Fruit fly (Drosophila melanogaster) whole organism, embryonic: Measurements from ENCODE around the gene mbt.
A peak's percentile ranks its signal among the peaks of the same experiment; 100 is the strongest.

Experiments
- Antp ChIP-seq: fragments of 200-800 bp; sonication (Bioruptor generic); optimal IDR thresholded peaks from 3 replicates; lab custom pipeline; 2016; ENCODE audit warnings: missing biosample characterization, missing genetic modification characterization
- Atf6 ChIP-seq: fragments of 200-800 bp; sonication (Bioruptor generic); IDR thresholded peaks from 2 replicates; pipeline ENCODE4 v1.3.6; 2022; ENCODE audit warnings: missing biosample characterization, missing genetic modification characterization
- Bgb ChIP-seq: fragments of 200-800 bp; sonication (Bioruptor generic); IDR thresholded peaks from 2 replicates; pipeline ENCODE4 v1.3.6; 2022; ENCODE audit warnings: missing biosample characterization, missing genetic modification characterization; ENCODE audit not compliant: partially characterized antibody
- CG10654 ChIP-seq: fragments of 200-800 bp; sonication (Bioruptor generic); optimal IDR thresholded peaks from 2 replicates; lab custom pipeline; 2016; ENCODE audit warnings: missing biosample characterization, missing genetic modification characterization
- CG12299 ChIP-seq: fragments of 200-800 bp; sonication (Bioruptor generic); optimal IDR thresholded peaks from 2 replicates; lab custom pipeline; 2018; ENCODE audit warnings: missing biosample characterization, mild to moderate bottlenecking, missing genetic modification characterization
- CG13894 ChIP-seq: fragments of 200-800 bp; sonication (Bioruptor generic); optimal IDR thresholded peaks from 3 replicates; lab custom pipeline; 2018; ENCODE audit warnings: missing biosample characterization, mild to moderate bottlenecking, missing genetic modification characterization, moderate library complexity
- CG1647 ChIP-seq: fragments of 200-800 bp; sonication (Bioruptor generic); optimal IDR thresholded peaks from 3 replicates; lab custom pipeline; 2016; ENCODE audit warnings: missing biosample characterization, missing genetic modification characterization
- CG17186 ChIP-seq: fragments of 200-800 bp; sonication (Bioruptor generic); optimal IDR thresholded peaks from 3 replicates; lab custom pipeline; 2017; ENCODE audit warnings: missing biosample characterization, missing genetic modification reagents, missing genetic modification characterization
- CG1792 ChIP-seq: fragments of 200-800 bp; sonication (Bioruptor generic); optimal IDR thresholded peaks from 2 replicates; lab custom pipeline; 2016; ENCODE audit warnings: missing biosample characterization, missing genetic modification characterization
- CG33213 ChIP-seq: fragments of 200-800 bp; sonication (Bioruptor generic); optimal IDR thresholded peaks from 3 replicates; lab custom pipeline; 2016; ENCODE audit warnings: missing biosample characterization, missing genetic modification characterization
- CG34224 ChIP-seq: fragments of 200-800 bp; sonication (Bioruptor generic); IDR thresholded peaks from 3 replicates; pipeline ENCODE4 v1.3.6; 2022; ENCODE audit warnings: missing biosample characterization, missing genetic modification characterization; ENCODE audit not compliant: partially characterized antibody
- CG6813 ChIP-seq: fragments of 200-800 bp; sonication (Bioruptor generic); optimal IDR thresholded peaks from 2 replicates; lab custom pipeline; 2017; ENCODE audit warnings: missing biosample characterization, missing genetic modification characterization, mild to moderate bottlenecking, moderate library complexity, missing genetic modification reagents
- CG8290 ChIP-seq, 3 experiments: fragments of 200-800 bp; sonication (Bioruptor generic); optimal IDR thresholded peaks; 2 replicates each; lab custom pipeline; 2016 to 2019; ENCODE audit warnings: missing biosample characterization in 3 of 3, missing genetic modification characterization in 3 of 3, mild to moderate bottlenecking in 2 of 3, moderate library complexity in 1 of 3
- CG9797 ChIP-seq: fragments of 200-800 bp; sonication (Bioruptor generic); optimal IDR thresholded peaks from 3 replicates; lab custom pipeline; 2018; ENCODE audit warnings: missing biosample characterization, mild to moderate bottlenecking, missing genetic modification characterization
- CHES-1-like ChIP-seq: fragments of 200-800 bp; sonication (Bioruptor generic); optimal IDR thresholded peaks from 2 replicates; lab custom pipeline; 2016; ENCODE audit warnings: missing biosample characterization, missing genetic modification characterization
- Dll ChIP-seq: fragments of 200-800 bp; sonication (Bioruptor generic); IDR thresholded peaks from 4 replicates; pipeline ENCODE4 v1.3.6; 2022; ENCODE audit warnings: missing biosample characterization, missing genetic modification characterization; ENCODE audit not compliant: partially characterized antibody
- Doc3 ChIP-seq: fragments of 200-800 bp; sonication (Bioruptor generic); IDR thresholded peaks from 3 replicates; pipeline ENCODE4 v1.3.6; 2022; ENCODE audit warnings: missing biosample characterization, missing genetic modification characterization; ENCODE audit not compliant: partially characterized antibody
- Dref ChIP-seq: fragments of 200-800 bp; sonication (Bioruptor generic); IDR thresholded peaks from 2 replicates; pipeline ENCODE4 v1.3.6; 2022; ENCODE audit warnings: missing biosample characterization, missing genetic modification characterization
- Ets97D ChIP-seq: fragments of 200-800 bp; sonication (Bioruptor generic); optimal IDR thresholded peaks from 3 replicates; lab custom pipeline; 2016; ENCODE audit warnings: missing biosample characterization, missing genetic modification characterization
- HLH3B ChIP-seq: fragments of 200-800 bp; sonication (Bioruptor generic); IDR thresholded peaks from 2 replicates; pipeline ENCODE4 v1.3.6; 2022; ENCODE audit warnings: missing biosample characterization, missing genetic modification characterization
- Mrtf ChIP-seq: fragments of 200-800 bp; sonication (Bioruptor generic); IDR thresholded peaks from 3 replicates; pipeline ENCODE4 v1.3.6; 2022; ENCODE audit warnings: missing biosample characterization, missing genetic modification characterization
- Myb ChIP-seq: fragments of 200-800 bp; sonication (Bioruptor generic); optimal IDR thresholded peaks from 2 replicates; lab custom pipeline; 2016; ENCODE audit warnings: missing biosample characterization, missing genetic modification characterization
- Rfx ChIP-seq: fragments of 200-800 bp; sonication (Bioruptor generic); IDR thresholded peaks from 2 replicates; pipeline ENCODE4 v1.3.6; 2022; ENCODE audit warnings: missing biosample characterization, missing genetic modification characterization
- Rx ChIP-seq: fragments of 200-800 bp; sonication (Bioruptor generic); IDR thresholded peaks from 2 replicates; pipeline ENCODE4 v1.3.6; 2022; ENCODE audit warnings: missing biosample characterization, missing genetic modification characterization
- amos ChIP-seq: fragments of 200-800 bp; sonication (Bioruptor generic); IDR thresholded peaks from 2 replicates; pipeline ENCODE4 v1.3.6; 2022; ENCODE audit warnings: missing biosample characterization, missing genetic modification characterization; ENCODE audit not compliant: partially characterized antibody
- cad ChIP-seq: fragments of >200 bp; optimal IDR thresholded peaks from 2 replicates; lab custom pipeline; 2017; ENCODE audit warnings: missing biosample characterization, missing genetic modification characterization
- corto ChIP-seq: fragments of 200-800 bp; sonication (Bioruptor generic); optimal IDR thresholded peaks from 2 replicates; lab custom pipeline; 2016; ENCODE audit warnings: missing biosample characterization, mild to moderate bottlenecking, missing genetic modification characterization, moderate library complexity
- cwo ChIP-seq: fragments of 200-800 bp; sonication (Bioruptor generic); optimal IDR thresholded peaks from 3 replicates; lab custom pipeline; 2017; ENCODE audit warnings: missing biosample characterization, missing genetic modification characterization, mild to moderate bottlenecking, moderate library complexity, missing genetic modification reagents
- dmrt11E ChIP-seq: fragments of 200-800 bp; sonication (Bioruptor generic); optimal IDR thresholded peaks from 3 replicates; lab custom pipeline; 2018; ENCODE audit warnings: missing biosample characterization, mild to moderate bottlenecking, missing genetic modification characterization, moderate library complexity
- fru ChIP-seq: fragments of >200 bp; optimal IDR thresholded peaks from 2 replicates; lab custom pipeline; 2017
- fu2 ChIP-seq: fragments of 200-800 bp; sonication (Bioruptor generic); optimal IDR thresholded peaks from 2 replicates; lab custom pipeline; 2016; ENCODE audit warnings: missing biosample characterization, missing genetic modification characterization
- gcm2 ChIP-seq: fragments of 200-800 bp; sonication (Bioruptor generic); optimal IDR thresholded peaks from 2 replicates; lab custom pipeline; 2016; ENCODE audit warnings: missing biosample characterization, missing genetic modification characterization
- gt ChIP-seq: fragments of 200-800 bp; sonication (Bioruptor generic); IDR thresholded peaks from 2 replicates; pipeline ENCODE4 v1.3.6; 2022; ENCODE audit warnings: missing biosample characterization, missing genetic modification characterization
- hkb ChIP-seq, 2 experiments: fragments of 200-800 bp in 1 of 2; fragments of >200 bp in 1 of 2; sonication (Bioruptor generic) in 1 of 2; IDR thresholded peaks in 1 of 2; optimal IDR thresholded peaks in 1 of 2; 2 replicates each; pipeline versions ENCODE4 v1.3.6 to Lab custom; 2017 to 2022; ENCODE audit warnings: missing biosample characterization in 1 of 2, missing genetic modification characterization in 1 of 2
- inv ChIP-seq: fragments of 200-800 bp; sonication (Bioruptor generic); IDR thresholded peaks from 2 replicates; pipeline ENCODE4 v1.3.6; 2022; ENCODE audit warnings: missing biosample characterization, missing genetic modification characterization; ENCODE audit not compliant: partially characterized antibody
- kay ChIP-seq: fragments of 200-800 bp; sonication (Bioruptor generic); optimal IDR thresholded peaks from 2 replicates; lab custom pipeline; 2016; ENCODE audit warnings: missing biosample characterization, missing genetic modification characterization
- mam ChIP-seq: fragments of 200-800 bp; sonication (Bioruptor generic); optimal IDR thresholded peaks from 3 replicates; lab custom pipeline; 2016; ENCODE audit warnings: missing biosample characterization, missing genetic modification characterization
- nerfin-2 ChIP-seq: fragments of 200-800 bp; sonication (Bioruptor generic); IDR thresholded peaks from 2 replicates; pipeline ENCODE4 v1.3.6; 2022; ENCODE audit warnings: missing biosample characterization, missing genetic modification characterization; ENCODE audit not compliant: partially characterized antibody
- otp ChIP-seq: fragments of 200-800 bp; sonication (Bioruptor generic); IDR thresholded peaks from 3 replicates; pipeline ENCODE4, ENCODE4 v1.3.6; 2022; ENCODE audit warnings: missing biosample characterization, missing genetic modification characterization
- psq ChIP-seq: fragments of 200-800 bp; sonication (Bioruptor generic); optimal IDR thresholded peaks from 2 replicates; lab custom pipeline; 2017; ENCODE audit warnings: missing biosample characterization, missing genetic modification characterization
- row ChIP-seq: fragments of 200-800 bp; sonication (Bioruptor generic); IDR thresholded peaks from 3 replicates; pipeline ENCODE4 v1.3.6; 2022; ENCODE audit warnings: missing biosample characterization, missing genetic modification characterization
- salm ChIP-seq: fragments of 200-800 bp; sonication (Bioruptor generic); optimal IDR thresholded peaks from 2 replicates; lab custom pipeline; 2018; ENCODE audit warnings: missing biosample characterization, mild to moderate bottlenecking, missing genetic modification characterization
- sens ChIP-seq: fragments of 200-800 bp; sonication (Bioruptor generic); peaks from one replicate; lab custom pipeline; 2016; ENCODE audit warnings: missing biosample characterization, missing genetic modification characterization
- seq ChIP-seq: fragments of 200-800 bp; sonication (Bioruptor generic); IDR thresholded peaks from 2 replicates; pipeline ENCODE4 v1.3.6; 2022; ENCODE audit warnings: missing biosample characterization, missing genetic modification characterization
- sna ChIP-seq: fragments of 200-800 bp; sonication (Bioruptor generic); IDR thresholded peaks from 2 replicates; pipeline ENCODE4 v1.3.6; 2022; ENCODE audit warnings: missing biosample characterization, missing genetic modification characterization; ENCODE audit not compliant: partially characterized antibody
- stc ChIP-seq: fragments of 200-800 bp; sonication (Bioruptor generic); IDR thresholded peaks from 2 replicates; pipeline ENCODE4 v1.3.6; 2022; ENCODE audit warnings: missing biosample characterization, missing genetic modification characterization
- tna ChIP-seq: fragments of 200-800 bp; sonication (Bioruptor generic); IDR thresholded peaks from 2 replicates; pipeline ENCODE4 v1.3.6; 2022; ENCODE audit warnings: missing biosample characterization, missing genetic modification characterization; ENCODE audit not compliant: partially characterized antibody
- trem ChIP-seq: fragments of 200-800 bp; optimal IDR thresholded peaks from 3 replicates; lab custom pipeline; 2019; ENCODE audit warnings: missing biosample characterization, mild to moderate bottlenecking, missing genetic modification characterization, moderate library complexity

Gene mbt

dm6 chrX:16651098-16651497, 40.6 kb downstream of the mbt start, which contains the start of the genes CG32573 and CG42512 (continued):
- no peak for TF ChIP-seq fu2 (GFP tag; lab: Kevin White, UChicago)
- peak; percentile 6 for TF ChIP-seq sens
- no peak for TF ChIP-seq stc (GFP tag; lab: Robert Waterston, UW)
- no peak for TF ChIP-seq kay
- TF ChIP-seq Dll (GFP tag; lab: Robert Waterston, UW) = peak; percentile 75
- peak; percentile 24 for TF ChIP-seq Myb (GFP tag; lab: Kevin White, UChicago)
- TF ChIP-seq CG12299 (tag; lab: Kevin White, UChicago) = no peak
- TF ChIP-seq CG1792 (GFP tag; lab: Kevin White, UChicago) = no peak
- TF ChIP-seq fru (lab: Kevin White, UChicago) = no peak
- no peak for TF ChIP-seq cwo (GFP tag; lab: Kevin White, UChicago)
- no peak for TF ChIP-seq CHES-1-like
- peak; percentile 71 for TF ChIP-seq Ets97D (GFP tag; lab: Kevin White, UChicago)
- peak; percentile 34 for TF ChIP-seq CG33213 (GFP tag; lab: Kevin White, UChicago)
- TF ChIP-seq trem (tag; lab: Kevin White, UChicago) = peak; percentile 41
- no peak for TF ChIP-seq otp (GFP tag; lab: Robert Waterston, UW)
- TF ChIP-seq Bgb = peak; percentile 79
- TF ChIP-seq dmrt11E (tag; lab: Kevin White, UChicago) = no peak
- TF ChIP-seq Rfx (GFP tag; lab: Robert Waterston, UW) = no peak
- TF ChIP-seq cad (GFP tag; lab: Kevin White, UChicago) = no peak
- no peak for TF ChIP-seq seq (GFP tag; lab: Robert Waterston, UW)
- TF ChIP-seq Rx = no peak
- TF ChIP-seq Mrtf (GFP tag; lab: Robert Waterston, UW) = no peak
- peak; percentile 75 for TF ChIP-seq amos
- peak; percentile 11 for TF ChIP-seq CG1647 (GFP tag; lab: Kevin White, UChicago)
- no peak for TF ChIP-seq gt (GFP tag; lab: Robert Waterston, UW)
- no peak for TF ChIP-seq CG13894 (tag; lab: Kevin White, UChicago)
- no peak for TF ChIP-seq HLH3B (GFP tag; lab: Robert Waterston, UW)
- TF ChIP-seq Antp = no peak
- no peak for TF ChIP-seq CG6813
- TF ChIP-seq CG10654 (GFP tag; lab: Kevin White, UChicago) = no peak
- TF ChIP-seq mam (GFP tag; lab: Kevin White, UChicago) = peak; percentile 13

- TF ChIP-seq CG17186 (GFP tag; lab: Kevin White, UChicago) = no peak
- no peak for TF ChIP-seq psq
- TF ChIP-seq salm (tag; lab: Kevin White, UChicago) = no peak
- no peak for TF ChIP-seq Atf6 (GFP tag; lab: Robert Waterston, UW)
Measured at dm6 chrX:16651625-16652024, 41.1 kb downstream of the mbt start.

- TF ChIP-seq nerfin-2 (GFP tag; lab: Robert Waterston, UW) = peak; percentile 36; the same call in 1 of the 2 replicates
- peak; percentile 68 for TF ChIP-seq Dref (GFP tag; lab: Robert Waterston, UW)
- peak; percentile 68 for TF ChIP-seq inv (GFP tag; lab: Robert Waterston, UW)
- peak; percentile 81 for TF ChIP-seq Dll (GFP tag; lab: Robert Waterston, UW)
- TF ChIP-seq sna (GFP tag; lab: Robert Waterston, UW) = peak; percentile 58; the same call in 1 of the 2 replicates
- TF ChIP-seq Doc3 (GFP tag; lab: Robert Waterston, UW) = peak; percentile 64
- no peak for TF ChIP-seq gcm2 (GFP tag; lab: Kevin White, UChicago)
- TF ChIP-seq CG34224 (GFP tag; lab: Robert Waterston, UW) = 0 out of 3 replicates have a peak, but pooled peaks have one; percentile 19
- peak; percentile 57 for TF ChIP-seq hkb (optimal IDR thresholded peaks at IDR 0.05; lab: Kevin White, UChicago)
- no peak for TF ChIP-seq hkb (GFP tag; IDR thresholded peaks at IDR 0.05; lab: Robert Waterston, UW)
- 0 out of 2 replicates have a peak, but pooled peaks have one; percentile 14 for TF ChIP-seq tna (GFP tag; lab: Robert Waterston, UW)
- peak; percentile 55 for TF ChIP-seq CG9797 (GFP tag; lab: Kevin White, UChicago)
- TF ChIP-seq corto (GFP tag; lab: Kevin White, UChicago) = no peak
- TF ChIP-seq row = 0 out of 3 replicates have a peak, but pooled peaks have one; percentile 12
- TF ChIP-seq CG8290 (GFP tag; optimal IDR thresholded peaks at IDR 0.05; lab: Kevin White, UChicago) = peak; percentile 30
- no peak for TF ChIP-seq CG8290 (tag; optimal IDR thresholded peaks at IDR 0.05; lab: Kevin White, UChicago)
- peak; percentile 65 for TF ChIP-seq Bgb
Measured at dm6 chrX:16654931-16655409, 44.5 kb downstream of the mbt start, which contains the start of the genes Nemp and r. TSS of gene Nemp (minus strand) at chrX:16655015. TSS of gene r (plus strand) at chrX:16655359.
